Worm (Caenorhabditis elegans) whole organism, L2 larva: ENCODE measurements around the gene K08F9.3.

Experiments used
- Y55F3AM.14 ChIP-seq: fragments of 200-800 bp; sonication (Bioruptor generic); optimal IDR thresholded peaks from 2 replicates; lab custom pipeline; 2018; ENCODE audit warnings: mild to moderate bottlenecking, missing genetic modification characterization, missing compliant biosample characterization
- elt-1 ChIP-seq: fragments of 150-350 bp; optimal IDR thresholded peaks from 2 replicates; lab custom pipeline; 2014; ENCODE audit warnings: missing biosample characterization, missing genetic modification characterization
- lin-13 ChIP-seq: fragments of 150-350 bp; optimal IDR thresholded peaks from 2 replicates; lab custom pipeline; 2014; ENCODE audit warnings: missing biosample characterization, missing genetic modification reagents, missing genetic modification characterization
- nhr-12 ChIP-seq: fragments of 150-350 bp; optimal IDR thresholded peaks from 2 replicates; lab custom pipeline; 2014; ENCODE audit warnings: missing biosample characterization, missing genetic modification characterization
- nhr-6 ChIP-seq: fragments of 150-350 bp; optimal IDR thresholded peaks from 2 replicates; lab custom pipeline; 2014; ENCODE audit warnings: missing biosample characterization, missing genetic modification characterization
- unc-62 ChIP-seq: fragments of 150-350 bp; optimal IDR thresholded peaks from 2 replicates; lab custom pipeline; 2014; ENCODE audit warnings: missing biosample characterization, missing genetic modification reagents, missing genetic modification characterization

ce11 chrV:15092666-15093065 is 47.7 kb upstream of the K08F9.3 start, which contains the start of gene txt-12:
- TF ChIP-seq unc-62 (GFP tag; lab: Kevin White, UChicago): no peak
- TF ChIP-seq elt-1 (tag; lab: Kevin White, UChicago): no peak
- TF ChIP-seq nhr-6 (tag; lab: Kevin White, UChicago): no peak
- TF ChIP-seq nhr-12 (tag; lab: Kevin White, UChicago): no peak
- TF ChIP-seq lin-13: no peak
- TF ChIP-seq Y55F3AM.14: no peak
